Fruit fly (Drosophila melanogaster) whole organism: ENCODE results near the gene RpS9.

ENCODE experiments used
- CG8478 ChIP-seq: fragments of >200 bp; optimal IDR thresholded peaks from 2 replicates; lab custom pipeline; 2018; ENCODE audit warnings: inconsistent platforms
- Dll ChIP-seq: fragments of >200 bp; optimal IDR thresholded peaks from 2 replicates; lab custom pipeline; 2017
- EcR ChIP-seq, 2 experiments: fragments of >200 bp; optimal IDR thresholded peaks; 2 replicates each; lab custom pipeline; 2017; ENCODE audit warnings: missing biosample characterization in 2 of 2, missing genetic modification characterization in 2 of 2, missing genetic modification reagents in 2 of 2
- pan ChIP-seq: fragments of >200 bp; optimal IDR thresholded peaks from 2 replicates; lab custom pipeline; 2017
- psq ChIP-seq: fragments of >200 bp; optimal IDR thresholded peaks from 2 replicates; lab custom pipeline; 2017
- usp ChIP-seq: fragments of >200 bp; optimal IDR thresholded peaks from 2 replicates; lab custom pipeline; 2017; ENCODE audit warnings: missing biosample characterization, missing genetic modification characterization, mixed read lengths

DNA sequence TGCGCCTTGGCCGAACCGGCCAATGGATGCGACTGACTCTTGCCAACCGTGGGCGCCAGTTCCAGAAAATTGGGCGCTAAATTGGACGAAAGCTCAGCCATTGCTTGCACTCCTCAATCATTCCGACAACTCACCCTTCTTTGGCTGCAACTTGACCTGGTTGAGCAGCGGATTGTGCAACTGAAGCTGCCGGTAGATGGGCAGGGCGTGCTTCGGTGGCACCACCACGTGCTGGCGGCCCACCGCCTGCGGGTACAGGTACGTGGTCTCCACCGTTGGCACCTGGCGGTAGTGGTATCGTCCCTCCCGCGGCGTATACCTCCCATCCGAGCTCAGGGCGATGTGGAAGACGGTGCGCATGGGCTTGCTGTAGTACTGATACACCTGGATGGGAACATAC is 20.9 kb downstream of the RpS9 start:
- TF ChIP-seq Dll (lab: Kevin White, UChicago) = no peak
- TF ChIP-seq pan (lab: Kevin White, UChicago) = no peak
- no peak for TF ChIP-seq usp (GFP tag; lab: Kevin White, UChicago)
- no peak for TF ChIP-seq EcR (GFP tag; optimal IDR thresholded peaks at IDR 0.05; lab: Kevin White, UChicago)
- TF ChIP-seq psq (lab: Kevin White, UChicago) = no peak
- no peak for TF ChIP-seq CG8478 (lab: Kevin White, UChicago)
